Worm (Caenorhabditis elegans): ENCODE measurements around the gene srh-46.

DNA sequence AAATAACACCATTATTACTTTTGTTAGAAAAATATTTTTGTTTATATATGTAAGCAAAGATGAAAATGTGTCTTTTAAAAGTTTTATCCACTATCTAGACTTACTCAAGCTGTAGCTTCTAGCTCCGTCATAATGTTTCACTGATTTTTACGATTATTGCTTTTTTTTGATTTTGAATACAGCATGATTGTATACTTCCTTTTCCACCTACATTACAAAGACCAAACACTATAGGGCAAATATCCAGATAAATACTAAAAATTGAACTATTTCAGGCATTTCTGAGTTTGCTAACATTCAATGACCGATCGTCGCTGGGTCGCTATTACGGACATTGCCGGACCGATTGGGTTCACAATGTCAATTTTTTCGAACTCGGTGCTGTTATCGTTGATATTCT, 36.0 kb downstream of the srh-46 start, which contains the start of gene str-116:
- TF ChIP-seq unc-62 (GFP tag; optimal IDR thresholded peaks at IDR 0.05) (no peak), nhr-6 (tag; optimal IDR thresholded peaks at IDR 0.05) (no peak)

Data from whole organism, L2 larva.